Worm (Caenorhabditis elegans) whole organism, mixed stage, embryonic: ENCODE measurements around the gene Y69H2.17.

ENCODE experiments used
- M03D4.4 ChIP-seq: sonication (generic microtip); optimal IDR thresholded peaks from 2 replicates; lab custom pipeline; 2017; ENCODE audit warnings: mild to moderate bottlenecking, missing genetic modification characterization, missing compliant biosample characterization
- bed-3 ChIP-seq: fragments of 200-800 bp; sonication (Bioruptor generic); optimal IDR thresholded peaks from 3 replicates; lab custom pipeline; 2018; ENCODE audit warnings: mild to moderate bottlenecking, missing genetic modification characterization, moderate library complexity, missing compliant biosample characterization
- blmp-1 ChIP-seq: fragments of 150-350 bp; optimal IDR thresholded peaks from 2 replicates; lab custom pipeline; 2014; ENCODE audit warnings: missing biosample characterization, missing genetic modification characterization
- ceh-39 ChIP-seq: fragments of 150-350 bp; optimal IDR thresholded peaks from 2 replicates; lab custom pipeline; 2014; ENCODE audit warnings: missing biosample characterization, missing genetic modification characterization
- ceh-43 ChIP-seq: fragments of 200-800 bp; sonication (Bioruptor generic); optimal IDR thresholded peaks from 2 replicates; lab custom pipeline; 2018; ENCODE audit warnings: mild to moderate bottlenecking, missing genetic modification characterization, moderate library complexity, missing compliant biosample characterization
- ceh-83 ChIP-seq: fragments of 200-800 bp; sonication (Bioruptor generic); optimal IDR thresholded peaks from 2 replicates; lab custom pipeline; 2018; ENCODE audit warnings: mild to moderate bottlenecking, missing genetic modification characterization, missing compliant biosample characterization
- ces-1 ChIP-seq: fragments of 150-350 bp; optimal IDR thresholded peaks from 2 replicates; lab custom pipeline; 2014; ENCODE audit warnings: missing biosample characterization, missing genetic modification reagents, missing genetic modification characterization
- cnd-1 ChIP-seq: fragments of 200-800 bp; sonication (Bioruptor generic); optimal IDR thresholded peaks from 2 replicates; lab custom pipeline; 2018; ENCODE audit warnings: mild to moderate bottlenecking, missing genetic modification characterization, missing compliant biosample characterization
- drap-1 ChIP-seq: fragments of 200-800 bp; sonication (Bioruptor generic); optimal IDR thresholded peaks from 3 replicates; lab custom pipeline; 2018; ENCODE audit warnings: mild to moderate bottlenecking, missing genetic modification characterization, missing compliant biosample characterization
- elt-1 ChIP-seq: sonication (generic microtip); optimal IDR thresholded peaks from 2 replicates; lab custom pipeline; 2017; ENCODE audit warnings: missing genetic modification characterization, mild to moderate bottlenecking, missing compliant biosample characterization, antibody characterized with exemption, moderate library complexity, borderline replicate concordance; ENCODE audit not compliant: insufficient read depth
- elt-3 ChIP-seq: fragments of 150-350 bp; optimal IDR thresholded peaks from 2 replicates; lab custom pipeline; 2014; ENCODE audit warnings: missing biosample characterization, missing genetic modification characterization
- flh-1 ChIP-seq: fragments of 200-800 bp; sonication (Bioruptor generic); optimal IDR thresholded peaks from 2 replicates; lab custom pipeline; 2018; ENCODE audit warnings: mild to moderate bottlenecking, missing genetic modification characterization, moderate library complexity, missing compliant biosample characterization
- ham-2 ChIP-seq: fragments of 200-800 bp; sonication (Bioruptor generic); optimal IDR thresholded peaks from 2 replicates; lab custom pipeline; 2018; ENCODE audit warnings: mild to moderate bottlenecking, missing genetic modification characterization, missing compliant biosample characterization
- hlh-1 ChIP-seq: fragments of 150-350 bp; optimal IDR thresholded peaks from 2 replicates; lab custom pipeline; 2014; ENCODE audit warnings: missing biosample characterization, missing genetic modification reagents, missing genetic modification characterization
- lin-13 ChIP-seq: fragments of 150-350 bp; optimal IDR thresholded peaks from 2 replicates; lab custom pipeline; 2014; ENCODE audit warnings: missing biosample characterization, missing genetic modification characterization
- lin-32 ChIP-seq: fragments of 200-800 bp; sonication (Bioruptor generic); optimal IDR thresholded peaks from 2 replicates; lab custom pipeline; 2018; ENCODE audit warnings: mild to moderate bottlenecking, missing genetic modification characterization, missing compliant biosample characterization
- lsy-2 ChIP-seq: fragments of 150-350 bp; optimal IDR thresholded peaks from 2 replicates; lab custom pipeline; 2014; ENCODE audit warnings: missing biosample characterization, missing genetic modification characterization
- mab-5 ChIP-seq: fragments of 150-350 bp; optimal IDR thresholded peaks from 2 replicates; lab custom pipeline; 2014; ENCODE audit warnings: missing biosample characterization, missing genetic modification characterization
- mep-1 ChIP-seq: fragments of 150-350 bp; optimal IDR thresholded peaks from 2 replicates; lab custom pipeline; 2017; ENCODE audit warnings: missing biosample characterization, missing genetic modification reagents, missing genetic modification characterization, inconsistent platforms
- mls-2 ChIP-seq: sonication (generic microtip); optimal IDR thresholded peaks from 2 replicates; lab custom pipeline; 2016; ENCODE audit warnings: mild to moderate bottlenecking, missing genetic modification characterization, moderate library complexity, missing compliant biosample characterization
- nhr-12 ChIP-seq: fragments of 150-350 bp; optimal IDR thresholded peaks from 2 replicates; lab custom pipeline; 2014; ENCODE audit warnings: missing biosample characterization, missing genetic modification characterization
- nhr-2 ChIP-seq: fragments of 150-350 bp; optimal IDR thresholded peaks from 2 replicates; lab custom pipeline; 2014; ENCODE audit warnings: missing biosample characterization, missing genetic modification characterization
- nhr-237 ChIP-seq: fragments of 150-350 bp; optimal IDR thresholded peaks from 2 replicates; lab custom pipeline; 2014; ENCODE audit warnings: missing biosample characterization, missing genetic modification characterization
- nhr-28 ChIP-seq: fragments of 150-350 bp; optimal IDR thresholded peaks from 2 replicates; lab custom pipeline; 2014; ENCODE audit warnings: missing biosample characterization, missing genetic modification characterization
- nhr-76 ChIP-seq: sonication (generic microtip); optimal IDR thresholded peaks from 2 replicates; lab custom pipeline; 2017; ENCODE audit warnings: missing biosample characterization, missing genetic modification characterization
- pha-4 ChIP-seq: fragments of 150-350 bp; optimal IDR thresholded peaks from 2 replicates; lab custom pipeline; 2018; ENCODE audit warnings: missing biosample characterization, missing genetic modification reagents, missing genetic modification characterization
- sem-2 ChIP-seq: fragments of 200-800 bp; sonication (Bioruptor generic); optimal IDR thresholded peaks from 2 replicates; lab custom pipeline; 2018; ENCODE audit warnings: mild to moderate bottlenecking, missing genetic modification characterization, missing compliant biosample characterization
- snpc-4 ChIP-seq: fragments of 150-350 bp; optimal IDR thresholded peaks from 2 replicates; lab custom pipeline; 2014; ENCODE audit warnings: missing biosample characterization, missing genetic modification characterization
- sptf-1 ChIP-seq: sonication (generic microtip); optimal IDR thresholded peaks from 2 replicates; lab custom pipeline; 2017; ENCODE audit warnings: mild to moderate bottlenecking, missing genetic modification characterization, moderate library complexity, missing compliant biosample characterization
- tbx-8 ChIP-seq: fragments of 200-800 bp; sonication (Bioruptor generic); optimal IDR thresholded peaks from 2 replicates; lab custom pipeline; 2018; ENCODE audit warnings: mild to moderate bottlenecking, missing genetic modification characterization, moderate library complexity, missing compliant biosample characterization
- unc-120 ChIP-seq: sonication (generic microtip); optimal IDR thresholded peaks from 2 replicates; lab custom pipeline; 2017; ENCODE audit warnings: missing genetic modification characterization, missing compliant biosample characterization; ENCODE audit not compliant: poor library complexity, severe bottlenecking
- unc-39 ChIP-seq: fragments of 150-350 bp; optimal IDR thresholded peaks from 2 replicates; lab custom pipeline; 2014; ENCODE audit warnings: missing biosample characterization, missing genetic modification characterization
- unc-62 ChIP-seq: fragments of 150-350 bp; optimal IDR thresholded peaks from 2 replicates; lab custom pipeline; 2014; ENCODE audit warnings: missing biosample characterization, missing genetic modification reagents, missing genetic modification characterization
- zip-8 ChIP-seq: fragments of 150-350 bp; optimal IDR thresholded peaks from 2 replicates; lab custom pipeline; 2014; ENCODE audit warnings: missing biosample characterization, missing genetic modification characterization
- ztf-11 ChIP-seq: fragments of 150-350 bp; optimal IDR thresholded peaks from 2 replicates; lab custom pipeline; 2014; ENCODE audit warnings: missing biosample characterization, missing genetic modification characterization

Y69H2.17 gene

ce11 chrV:18721873-18722272 is 37.1 kb downstream of the Y69H2.17 start:
- no peak for TF ChIP-seq lin-13 (tag; lab: Kevin White, UChicago)

- TF ChIP-seq ceh-39 (no peak), nhr-12 (tag; lab: Kevin White, UChicago) (no peak), ztf-11 (tag; lab: Kevin White, UChicago) (no peak), pha-4 (tag; lab: Kevin White, UChicago) (no peak), lsy-2 (tag; lab: Kevin White, UChicago) (no peak), lin-13 (tag; lab: Kevin White, UChicago) (no peak), nhr-237 (tag; lab: Kevin White, UChicago) (no peak), ceh-43 (GFP tag; lab: Kevin White, UChicago) (no peak), elt-1 (tag; lab: Kevin White, UChicago) (no peak), ceh-83 (no peak), bed-3 (no peak), unc-120 (tag; lab: Kevin White, UChicago) (no peak)
- TF ChIP-seq, all 35 proteins: peak for 0
Measured at ce11 chrV:18722510-18723299, 38.0 kb downstream of the Y69H2.17 start.

- TF ChIP-seq ces-1 (GFP tag; lab: Kevin White, UChicago) (peak; percentile 96), nhr-12 (tag; lab: Kevin White, UChicago) (no peak), ceh-39 (peak; percentile 99), M03D4.4 (no peak), unc-39 (tag; lab: Kevin White, UChicago) (no peak), elt-3 (tag; lab: Kevin White, UChicago) (peak; percentile 13), nhr-237 (tag; lab: Kevin White, UChicago) (peak; percentile 93), drap-1 (GFP tag; lab: Kevin White, UChicago) (no peak), nhr-28 (tag; lab: Kevin White, UChicago) (no peak), sem-2 (GFP tag; lab: Kevin White, UChicago) (no peak), pha-4 (tag; lab: Kevin White, UChicago) (peak; percentile 97), lin-13 (tag; lab: Kevin White, UChicago) (peak; percentile 86), hlh-1 (tag; lab: Kevin White, UChicago) (peak; percentile 92), unc-62 (GFP tag; lab: Kevin White, UChicago) (peak; percentile 83), unc-120 (tag; lab: Kevin White, UChicago) (peak; percentile 52), cnd-1 (tag; lab: Kevin White, UChicago) (peak; percentile 50), nhr-76 (tag; lab: Kevin White, UChicago) (no peak), ham-2 (no peak), ceh-83 (no peak), mep-1 (tag; lab: Kevin White, UChicago) (peak; percentile 80), sptf-1 (tag; lab: Kevin White, UChicago) (no peak), mls-2 (peak; percentile 24), tbx-8 (GFP tag; lab: Kevin White, UChicago) (no peak), ztf-11 (tag; lab: Kevin White, UChicago) (peak; percentile 22), lsy-2 (tag; lab: Kevin White, UChicago) (peak; percentile 89), zip-8 (tag; lab: Kevin White, UChicago) (no peak), ceh-43 (GFP tag; lab: Kevin White, UChicago) (no peak), lin-32 (peak; percentile 3), elt-1 (tag; lab: Kevin White, UChicago) (no peak), snpc-4 (tag; lab: Kevin White, UChicago) (no peak), mab-5 (peak; percentile 86), nhr-2 (tag; lab: Kevin White, UChicago) (peak; percentile 83), bed-3 (no peak), blmp-1 (tag; lab: Kevin White, UChicago) (no peak), flh-1 (GFP tag; lab: Kevin White, UChicago) (no peak)
Measured at ce11 chrV:18723604-18724003, 38.9 kb downstream of the Y69H2.17 start.
